Worm (Caenorhabditis elegans): ENCODE data around the gene srlf-7.

- TF ChIP-seq mep-1 (tag; optimal IDR thresholded peaks at IDR 0.05) (no peak), lsy-2 (tag; optimal IDR thresholded peaks at IDR 0.05) (no peak), unc-62 (GFP tag; optimal IDR thresholded peaks at IDR 0.05) (no peak), tbx-8 (GFP tag; optimal IDR thresholded peaks at IDR 0.05) (no peak), nhr-237 (tag; optimal IDR thresholded peaks at IDR 0.05) (no peak), lin-13 (tag; optimal IDR thresholded peaks at IDR 0.05) (no peak), nhr-76 (tag; optimal IDR thresholded peaks at IDR 0.05) (no peak), blmp-1 (tag; optimal IDR thresholded peaks at IDR 0.05) (no peak), snpc-4 (tag; optimal IDR thresholded peaks at IDR 0.05) (no peak), zip-8 (tag; optimal IDR thresholded peaks at IDR 0.05) (no peak), elt-3 (tag; optimal IDR thresholded peaks at IDR 0.05) (no peak), elt-1 (tag; optimal IDR thresholded peaks at IDR 0.05; ENCODE audit: borderline replicate concordance, insufficient read depth) (no peak), unc-39 (tag; optimal IDR thresholded peaks at IDR 0.05) (no peak), ztf-11 (tag; optimal IDR thresholded peaks at IDR 0.05) (no peak)
These were observed 22.2 kb downstream of the srlf-7 start for ce11 chrIV:7211313-7211712.

Measured in whole organism, mixed stage, embryonic.